Fruit fly (Drosophila melanogaster): ENCODE measurements around the gene CG44227.

- no peak for TF ChIP-seq psq (optimal IDR thresholded peaks at IDR 0.05)
- TF ChIP-seq ttk (optimal IDR thresholded peaks at IDR 0.05): no peak
- TF ChIP-seq insv (optimal IDR thresholded peaks at IDR 0.05): no peak
Observed at dm6 chr3R:8683280-8683679, 1.7 kb downstream of the CG44227 start.

Measured in Kc167 (cell line).